Fruit fly (Drosophila melanogaster) whole organism, prepupa: ENCODE measurements around the gene Snx1.
A peak's percentile ranks its signal among the peaks of the same experiment; 100 is the strongest.

Experiments
- CG10631 ChIP-seq: fragments of 200-800 bp; sonication (Bioruptor generic); optimal IDR thresholded peaks from 2 replicates; lab custom pipeline; 2016; ENCODE audit warnings: missing biosample characterization, missing genetic modification characterization
- CG10669 ChIP-seq: fragments of 200-800 bp; sonication (Bioruptor generic); optimal IDR thresholded peaks from 3 replicates; lab custom pipeline; 2018; ENCODE audit warnings: missing biosample characterization, mild to moderate bottlenecking, missing genetic modification characterization, moderate library complexity
- CG11294 ChIP-seq: fragments of 200-800 bp; sonication (Bioruptor generic); IDR thresholded peaks from 2 replicates; pipeline ENCODE4 v1.3.6; 2022; ENCODE audit warnings: missing biosample characterization, missing genetic modification characterization
- CG15336 ChIP-seq: fragments of 200-800 bp; sonication (Bioruptor generic); IDR thresholded peaks from 2 replicates; pipeline ENCODE4 v1.3.6; 2022; ENCODE audit warnings: missing biosample characterization, missing genetic modification characterization
- CG1621 ChIP-seq: fragments of 200-800 bp; sonication (Bioruptor generic); optimal IDR thresholded peaks from 3 replicates; lab custom pipeline; 2018; ENCODE audit warnings: missing biosample characterization, mild to moderate bottlenecking, missing genetic modification characterization
- CG16779 ChIP-seq: fragments of 200-800 bp; sonication (Bioruptor generic); optimal IDR thresholded peaks from 3 replicates; lab custom pipeline; 2017; ENCODE audit warnings: missing biosample characterization, mild to moderate bottlenecking, missing genetic modification characterization
- CG3032 ChIP-seq: fragments of 200-800 bp; optimal IDR thresholded peaks from 2 replicates; lab custom pipeline; 2019; ENCODE audit warnings: missing biosample characterization, mild to moderate bottlenecking, missing genetic modification characterization, moderate library complexity
- CG31627 ChIP-seq: fragments of 200-800 bp; sonication (Bioruptor generic); optimal IDR thresholded peaks from 3 replicates; lab custom pipeline; 2016; ENCODE audit warnings: missing biosample characterization, missing genetic modification characterization
- CG32006 ChIP-seq: fragments of 200-800 bp; sonication (Bioruptor generic); optimal IDR thresholded peaks from 3 replicates; lab custom pipeline; 2017; ENCODE audit warnings: missing biosample characterization, mild to moderate bottlenecking, missing genetic modification characterization
- CG34406 ChIP-seq: fragments of 200-800 bp; sonication (Bioruptor generic); optimal IDR thresholded peaks from 3 replicates; lab custom pipeline; 2016; ENCODE audit warnings: missing biosample characterization, missing genetic modification characterization
- CG3919 ChIP-seq: fragments of 200-800 bp; sonication (Bioruptor generic); optimal IDR thresholded peaks from 3 replicates; lab custom pipeline; 2016; ENCODE audit warnings: missing biosample characterization, missing genetic modification characterization
- CG6163 ChIP-seq: fragments of 200-800 bp; sonication (Bioruptor generic); IDR thresholded peaks from 3 replicates; pipeline ENCODE4 v1.3.6; 2022; ENCODE audit warnings: missing biosample characterization, missing genetic modification characterization
- CG6792 ChIP-seq: fragments of 200-800 bp; sonication (Bioruptor generic); optimal IDR thresholded peaks from 3 replicates; lab custom pipeline; 2016; ENCODE audit warnings: missing biosample characterization, missing genetic modification characterization
- CG6854 ChIP-seq: fragments of 200-800 bp; sonication (Bioruptor generic); optimal IDR thresholded peaks from 2 replicates; lab custom pipeline; 2017; ENCODE audit warnings: missing biosample characterization, mild to moderate bottlenecking, missing genetic modification characterization
- CG7368 ChIP-seq: fragments of 200-800 bp; sonication (Bioruptor generic); optimal IDR thresholded peaks from 3 replicates; lab custom pipeline; 2016; ENCODE audit warnings: missing biosample characterization, missing genetic modification characterization
- CG8319 ChIP-seq: fragments of 200-800 bp; sonication (Bioruptor generic); optimal IDR thresholded peaks from 3 replicates; lab custom pipeline; 2016; ENCODE audit warnings: missing biosample characterization, missing genetic modification characterization
- CG8632 ChIP-seq: fragments of 200-800 bp; sonication (Bioruptor generic); optimal IDR thresholded peaks from 3 replicates; lab custom pipeline; 2016; ENCODE audit warnings: missing biosample characterization, missing genetic modification characterization
- Eip75B ChIP-seq: fragments of 200-800 bp; sonication (Bioruptor generic); optimal IDR thresholded peaks from 3 replicates; lab custom pipeline; 2016; ENCODE audit warnings: missing biosample characterization, missing genetic modification characterization
- Eip78C ChIP-seq: fragments of 200-800 bp; sonication (Bioruptor generic); peaks from one replicate; lab custom pipeline; 2016; ENCODE audit warnings: missing biosample characterization, missing genetic modification characterization
- Ets21C ChIP-seq: fragments of 200-800 bp; sonication (Bioruptor generic); optimal IDR thresholded peaks from 3 replicates; lab custom pipeline; 2016; ENCODE audit warnings: missing biosample characterization, missing genetic modification characterization
- Ets96B ChIP-seq: fragments of 200-800 bp; optimal IDR thresholded peaks from 2 replicates; lab custom pipeline; 2019; ENCODE audit warnings: missing biosample characterization, mild to moderate bottlenecking, missing genetic modification characterization, moderate library complexity
- Gug ChIP-seq: fragments of 200-800 bp; sonication (Bioruptor generic); IDR thresholded peaks from 2 replicates; pipeline ENCODE4 v1.3.6; 2022; ENCODE audit warnings: missing biosample characterization, missing genetic modification characterization
- Hr38 ChIP-seq: sonication (Bioruptor generic); optimal IDR thresholded peaks from 2 replicates; lab custom pipeline; 2016; ENCODE audit warnings: missing biosample characterization, missing genetic modification characterization
- Hr39 ChIP-seq: fragments of 200-800 bp; sonication (Bioruptor generic); optimal IDR thresholded peaks from 2 replicates; lab custom pipeline; 2016; ENCODE audit warnings: missing biosample characterization, missing genetic modification characterization
- Hr4 ChIP-seq: fragments of 200-800 bp; sonication (Bioruptor generic); optimal IDR thresholded peaks from 3 replicates; lab custom pipeline; 2016; ENCODE audit warnings: missing biosample characterization, missing genetic modification characterization
- Lpt ChIP-seq: fragments of 200-800 bp; sonication (Bioruptor generic); optimal IDR thresholded peaks from 3 replicates; lab custom pipeline; 2016; ENCODE audit warnings: missing biosample characterization, missing genetic modification characterization
- Met ChIP-seq: fragments of 200-800 bp; sonication (Bioruptor generic); optimal IDR thresholded peaks from 3 replicates; lab custom pipeline; 2016; ENCODE audit warnings: missing biosample characterization, missing genetic modification characterization
- OdsH ChIP-seq: fragments of 200-800 bp; sonication (Bioruptor generic); optimal IDR thresholded peaks from 3 replicates; lab custom pipeline; 2016; ENCODE audit warnings: missing biosample characterization, missing genetic modification characterization
- Smox ChIP-seq: fragments of 200-800 bp; sonication (Bioruptor generic); optimal IDR thresholded peaks from 3 replicates; lab custom pipeline; 2016; ENCODE audit warnings: missing biosample characterization, missing genetic modification characterization
- Sox102F ChIP-seq: fragments of 200-800 bp; sonication (Bioruptor generic); optimal IDR thresholded peaks from 2 replicates; lab custom pipeline; 2016; ENCODE audit warnings: missing biosample characterization, mild to moderate bottlenecking, missing genetic modification characterization
- Sox14 ChIP-seq: fragments of 200-800 bp; sonication (Bioruptor generic); optimal IDR thresholded peaks from 3 replicates; lab custom pipeline; 2016; ENCODE audit warnings: missing biosample characterization, missing genetic modification characterization
- Sox15 ChIP-seq: fragments of 200-800 bp; sonication (Bioruptor generic); optimal IDR thresholded peaks from 3 replicates; lab custom pipeline; 2016; ENCODE audit warnings: missing biosample characterization, missing genetic modification characterization
- achi ChIP-seq: fragments of 200-800 bp; sonication (Bioruptor generic); optimal IDR thresholded peaks from 3 replicates; lab custom pipeline; 2016; ENCODE audit warnings: missing biosample characterization, missing genetic modification characterization
- acj6 ChIP-seq: fragments of 200-800 bp; sonication (Bioruptor generic); optimal IDR thresholded peaks from 3 replicates; lab custom pipeline; 2016; ENCODE audit warnings: missing biosample characterization, missing genetic modification characterization
- cyc ChIP-seq: fragments of 200-800 bp; sonication (Bioruptor generic); optimal IDR thresholded peaks from 3 replicates; lab custom pipeline; 2016; ENCODE audit warnings: missing biosample characterization, missing genetic modification characterization
- dsx ChIP-seq: fragments of 200-800 bp; optimal IDR thresholded peaks from 3 replicates; lab custom pipeline; 2019; ENCODE audit warnings: missing biosample characterization, mild to moderate bottlenecking, missing genetic modification characterization, moderate library complexity; ENCODE audit not compliant: poor library complexity, severe bottlenecking
- eg ChIP-seq: fragments of 200-800 bp; sonication (Bioruptor generic); IDR thresholded peaks from 3 replicates; pipeline ENCODE4 v1.3.6; 2022; ENCODE audit warnings: missing biosample characterization, missing genetic modification characterization
- fd59A ChIP-seq: fragments of 200-800 bp; sonication (Bioruptor generic); optimal IDR thresholded peaks from 2 replicates; lab custom pipeline; 2017; ENCODE audit warnings: missing biosample characterization, mild to moderate bottlenecking, missing genetic modification characterization, missing genetic modification reagents
- net ChIP-seq: fragments of 200-800 bp; sonication (Bioruptor generic); optimal IDR thresholded peaks from 3 replicates; lab custom pipeline; 2016; ENCODE audit warnings: missing biosample characterization, missing genetic modification characterization
- salr ChIP-seq, 2 experiments: fragments of 200-800 bp; sonication (Bioruptor generic); optimal IDR thresholded peaks; 3 replicates each; lab custom pipeline; 2016 to 2018; ENCODE audit warnings: missing biosample characterization in 2 of 2, missing genetic modification characterization in 2 of 2, mild to moderate bottlenecking in 1 of 2
- spab ChIP-seq: fragments of 200-800 bp; sonication (Bioruptor generic); optimal IDR thresholded peaks from 2 replicates; lab custom pipeline; 2017; ENCODE audit warnings: missing biosample characterization, mild to moderate bottlenecking, missing genetic modification characterization, missing genetic modification reagents
- ss ChIP-seq, 2 experiments: fragments of 200-800 bp; sonication (Bioruptor generic); optimal IDR thresholded peaks; 2 replicates in 1 of 2; 3 replicates in 1 of 2; lab custom pipeline; 2017 to 2018; ENCODE audit warnings: mild to moderate bottlenecking in 2 of 2, missing biosample characterization in 2 of 2, missing genetic modification characterization in 2 of 2, moderate library complexity in 1 of 2
- svp ChIP-seq: fragments of 200-800 bp; sonication (Bioruptor generic); peaks from one replicate; lab custom pipeline; 2016; ENCODE audit warnings: missing biosample characterization, missing genetic modification characterization
- topi ChIP-seq: fragments of 200-800 bp; sonication (Bioruptor generic); optimal IDR thresholded peaks from 3 replicates; lab custom pipeline; 2016; ENCODE audit warnings: missing biosample characterization, missing genetic modification characterization

Snx1 gene

dm6 chr2L:3437068-3437467 is 12.4 kb upstream of the Snx1 start (continued):
- peak; percentile 71 for TF ChIP-seq dsx (GFP tag; lab: Kevin White, UChicago)
- TF ChIP-seq OdsH (GFP tag; lab: Kevin White, UChicago), result peak; percentile 93
- TF ChIP-seq Eip75B (GFP tag; lab: Kevin White, UChicago), result peak; percentile 80
- TF ChIP-seq Smox (GFP tag; lab: Kevin White, UChicago), result peak; percentile 83
- TF ChIP-seq CG10669 (GFP tag; lab: Kevin White, UChicago), result peak; percentile 52
- TF ChIP-seq CG8632 (GFP tag; lab: Kevin White, UChicago), result peak; percentile 66
- peak; percentile 78 for TF ChIP-seq fd59A (GFP tag; lab: Kevin White, UChicago)
- TF ChIP-seq Hr4 (GFP tag; lab: Kevin White, UChicago), result peak; percentile 88
- peak; percentile 76 for TF ChIP-seq acj6
- TF ChIP-seq CG16779, result peak; percentile 34
- no peak for TF ChIP-seq CG6854 (GFP tag; lab: Kevin White, UChicago)
- TF ChIP-seq Hr38 (GFP tag; lab: Kevin White, UChicago), result no peak
- peak; percentile 83 for TF ChIP-seq achi (GFP tag; lab: Kevin White, UChicago)
- TF ChIP-seq CG7368 (GFP tag; lab: Kevin White, UChicago), result peak; percentile 71
- peak; percentile 46 to 68 for TF ChIP-seq ss (GFP tag; optimal IDR thresholded peaks at IDR 0.05; lab: Kevin White, UChicago)
- TF ChIP-seq Hr39, result peak; percentile 83
- peak; percentile 93 for TF ChIP-seq Sox14 (GFP tag; lab: Kevin White, UChicago)
- TF ChIP-seq cyc (GFP tag; lab: Kevin White, UChicago), result peak; percentile 75
- TF ChIP-seq Lpt (GFP tag; lab: Kevin White, UChicago), result peak; percentile 70
- TF ChIP-seq CG31627, result peak; percentile 87
- peak; percentile 95 for TF ChIP-seq Sox102F
- peak; percentile 79 for TF ChIP-seq CG3919 (GFP tag; lab: Kevin White, UChicago)
- TF ChIP-seq, all 60 proteins: peak for 55

- TF ChIP-seq CG6163 (GFP tag; lab: Robert Waterston, UW) (no peak), CG8319 (no peak), Sox15 (GFP tag; lab: Kevin White, UChicago) (no peak), CG31627 (no peak), Sox14 (GFP tag; lab: Kevin White, UChicago) (no peak), Ets21C (GFP tag; lab: Kevin White, UChicago) (no peak), eg (GFP tag; lab: Robert Waterston, UW) (no peak), CG1621 (tag; lab: Kevin White, UChicago) (no peak)
Observed at dm6 chr2L:3438078-3438477, 11.4 kb upstream of the Snx1 start.

- TF ChIP-seq svp (peak; percentile 28), CG34406 (GFP tag; lab: Kevin White, UChicago) (no peak), Eip78C (peak; percentile 13), CG15336 (GFP tag; lab: Robert Waterston, UW) (peak; percentile 28; the same call in 1 of the 2 replicates), ss (GFP tag; optimal IDR thresholded peaks at IDR 0.05; lab: Kevin White, UChicago) (no peak), spab (GFP tag; lab: Kevin White, UChicago) (no peak), salr (GFP tag; optimal IDR thresholded peaks at IDR 0.05; lab: Kevin White, UChicago) (no peak), CG32006 (GFP tag; lab: Kevin White, UChicago) (peak; percentile 19)
Observed at dm6 chr2L:3439502-3439901, 10.0 kb upstream of the Snx1 start.

- peak; percentile 78 for TF ChIP-seq CG6163 (GFP tag; lab: Robert Waterston, UW)
- peak; percentile 30 for TF ChIP-seq Ets21C (GFP tag; lab: Kevin White, UChicago)
- TF ChIP-seq ss (GFP tag; optimal IDR thresholded peaks at IDR 0.05; lab: Kevin White, UChicago), result no peak
- TF ChIP-seq CG15336 (GFP tag; lab: Robert Waterston, UW), result peak; percentile 83
- peak; percentile 66 for TF ChIP-seq CG7368 (GFP tag; lab: Kevin White, UChicago)
- TF ChIP-seq Ets96B (tag; lab: Kevin White, UChicago), result peak; percentile 11
- peak; percentile 88 for TF ChIP-seq Gug (GFP tag; lab: Robert Waterston, UW)
- TF ChIP-seq topi (GFP tag; lab: Kevin White, UChicago), result no peak
- no peak for TF ChIP-seq Met (GFP tag; lab: Kevin White, UChicago)
- TF ChIP-seq CG6854 (GFP tag; lab: Kevin White, UChicago), result no peak
- peak; percentile 57 for TF ChIP-seq Eip78C
- peak; percentile 84 for TF ChIP-seq CG11294 (GFP tag; lab: Robert Waterston, UW)
- peak; percentile 9 for TF ChIP-seq net
- TF ChIP-seq Lpt (GFP tag; lab: Kevin White, UChicago), result peak; percentile 27
- TF ChIP-seq CG10631 (GFP tag; lab: Kevin White, UChicago), result peak; percentile 59
- peak; percentile 58 for TF ChIP-seq CG8319
- no peak for TF ChIP-seq Sox15 (GFP tag; lab: Kevin White, UChicago)
- TF ChIP-seq CG3032 (tag; lab: Kevin White, UChicago), result peak; percentile 53
- peak; percentile 40 for TF ChIP-seq Hr39
- TF ChIP-seq Sox14 (GFP tag; lab: Kevin White, UChicago), result peak; percentile 74
- peak; percentile 49 for TF ChIP-seq achi (GFP tag; lab: Kevin White, UChicago)
- no peak for TF ChIP-seq CG8632 (GFP tag; lab: Kevin White, UChicago)
- peak; percentile 81 for TF ChIP-seq acj6
- peak; percentile 53 for TF ChIP-seq fd59A (GFP tag; lab: Kevin White, UChicago)
- TF ChIP-seq CG3919 (GFP tag; lab: Kevin White, UChicago), result peak; percentile 25
- peak; percentile 65 for TF ChIP-seq CG6792 (GFP tag; lab: Kevin White, UChicago)
Observed at dm6 chr2L:3440322-3440721, 9.2 kb upstream of the Snx1 start.
